Worm (Caenorhabditis elegans): ENCODE data around the gene pes-5.

Gene pes-5

ce11 chrII:11836554-11837218 is 6.9 kb upstream of the pes-5 start (continued):
- TF ChIP-seq T26A5.8 (tag; optimal IDR thresholded peaks at IDR 0.05), result no peak
- TF ChIP-seq aptf-2 (GFP tag; conservative IDR thresholded peaks at IDR 0.05), result no peak
- no peak for TF ChIP-seq lsy-27 (tag; optimal IDR thresholded peaks at IDR 0.05; ENCODE audit: borderline replicate concordance, insufficient read depth)
- TF ChIP-seq let-526 (GFP tag; IDR thresholded peaks at IDR 0.05), result no peak
- peak; percentile 66 for TF ChIP-seq ztf-26 (tag; optimal IDR thresholded peaks at IDR 0.05)
- TF ChIP-seq tbp1 (GFP tag; optimal IDR thresholded peaks at IDR 0.05), result no peak
- no peak for TF ChIP-seq sptf-2 (GFP tag; optimal IDR thresholded peaks at IDR 0.05)
- TF ChIP-seq lin-40 (tag; optimal IDR thresholded peaks at IDR 0.05), result peak; percentile 61
- TF ChIP-seq F39B2.1 (GFP tag; IDR thresholded peaks at IDR 0.05), result no peak
- no peak for TF ChIP-seq nhr-27 (tag; optimal IDR thresholded peaks at IDR 0.05)
- TF ChIP-seq egl-44 (GFP tag; IDR thresholded peaks at IDR 0.05), result no peak
- TF ChIP-seq hmg-1.2 (GFP tag; IDR thresholded peaks at IDR 0.05), result no peak
- TF ChIP-seq akir-1 (GFP tag; optimal IDR thresholded peaks at IDR 0.05), result no peak
- TF ChIP-seq Y53G8AR.9 (GFP tag; conservative IDR thresholded peaks at IDR 0.05), result no peak
- peak; percentile 52; the same call in 1 of the 2 replicates for TF ChIP-seq C06A6.2 (GFP tag; conservative IDR thresholded peaks at IDR 0.05)
- TF ChIP-seq unc-130 (GFP tag; optimal IDR thresholded peaks at IDR 0.05), result no peak
- TF ChIP-seq athp-1 (tag; optimal IDR thresholded peaks at IDR 0.05), result no peak
- TF ChIP-seq hlh-12 (tag; optimal IDR thresholded peaks at IDR 0.05), result no peak
- no peak for TF ChIP-seq Y79H2A.3 (GFP tag; conservative IDR thresholded peaks at IDR 0.05)
- TF ChIP-seq xnd-1 (tag; optimal IDR thresholded peaks at IDR 0.05), result no peak
- no peak for TF ChIP-seq ZK185.1 (tag; optimal IDR thresholded peaks at IDR 0.05; ENCODE audit: poor library complexity, severe bottlenecking)
- TF ChIP-seq nfya-2 (GFP tag; IDR thresholded peaks at IDR 0.05), result no peak
- TF ChIP-seq madf-10 (tag; optimal IDR thresholded peaks at IDR 0.05), result no peak
- TF ChIP-seq nhr-179 (tag; optimal IDR thresholded peaks at IDR 0.05), result no peak
- no peak for TF ChIP-seq ceh-91 (GFP tag; IDR thresholded peaks at IDR 0.05)
- TF ChIP-seq Y95B8A.8 (GFP tag; IDR thresholded peaks at IDR 0.05), result no peak
- TF ChIP-seq Y53F4B.3 (GFP tag; IDR thresholded peaks at IDR 0.05), result no peak
- no peak for TF ChIP-seq him-1 (tag; optimal IDR thresholded peaks at IDR 0.05)
- no peak for TF ChIP-seq atf-7 (tag; optimal IDR thresholded peaks at IDR 0.05)
- TF ChIP-seq ztf-28 (GFP tag; IDR thresholded peaks at IDR 0.05), result no peak
- no peak for TF ChIP-seq lin-35 (GFP tag; optimal IDR thresholded peaks at IDR 0.05)
- TF ChIP-seq C17E4.6 (GFP tag; IDR thresholded peaks at IDR 0.05), result no peak
- peak; percentile 66 for TF ChIP-seq somi-1 (GFP tag; optimal IDR thresholded peaks at IDR 0.05)
- TF ChIP-seq F22D6.2 (tag; optimal IDR thresholded peaks at IDR 0.05), result peak; percentile 11
- TF ChIP-seq egrh-3 (GFP tag; IDR thresholded peaks at IDR 0.05), result no peak
- no peak for TF ChIP-seq aptf-3 (GFP tag; IDR thresholded peaks at IDR 0.05)
- no peak for TF ChIP-seq F49E8.2 (tag; optimal IDR thresholded peaks at IDR 0.05; ENCODE audit: insufficient read depth)
- TF ChIP-seq cebp-1 (GFP tag; IDR thresholded peaks at IDR 0.05), result no peak
- TF ChIP-seq cebp-1 (tag; optimal IDR thresholded peaks at IDR 0.05), result no peak
- TF ChIP-seq die-1 (tag; optimal IDR thresholded peaks at IDR 0.05), result no peak
- no peak for TF ChIP-seq K12H6.12 (tag; optimal IDR thresholded peaks at IDR 0.05)
- no peak for TF ChIP-seq D2030.7 (GFP tag; IDR thresholded peaks at IDR 0.05)
- no peak for TF ChIP-seq Y67H2A.10 (GFP tag; conservative IDR thresholded peaks at IDR 0.05)
- TF ChIP-seq mes-4 (tag; optimal IDR thresholded peaks at IDR 0.05), result no peak
- no peak for TF ChIP-seq snpc-3.4 (tag; optimal IDR thresholded peaks at IDR 0.05)
- TF ChIP-seq attf-6 (GFP tag; IDR thresholded peaks at IDR 0.05), result no peak

Measured in whole organism, young adult.